Worm (Caenorhabditis elegans) whole organism, late embryonic: Measurements from ENCODE around the gene C06A6.4.

ENCODE experiments used
- ama-1 ChIP-seq: fragments of 150-350 bp; optimal IDR thresholded peaks from 2 replicates; lab custom pipeline; 2014
- ceh-31 ChIP-seq: sonication (generic microtip); optimal IDR thresholded peaks from 2 replicates; lab custom pipeline; 2016; ENCODE audit warnings: missing genetic modification characterization, missing compliant biosample characterization
- ceh-45 ChIP-seq: fragments of 200-800 bp; sonication (Bioruptor generic); IDR thresholded peaks from 2 replicates; pipeline ENCODE4 v1.3.6; 2022; ENCODE audit warnings: missing genetic modification reagents, missing genetic modification characterization, missing compliant biosample characterization
- ceh-6 ChIP-seq: fragments of 200-800 bp; sonication (Bioruptor generic); optimal IDR thresholded peaks from 2 replicates; lab custom pipeline; 2018; ENCODE audit warnings: mild to moderate bottlenecking, missing genetic modification characterization, missing compliant biosample characterization
- nhr-11 ChIP-seq: fragments of 150-350 bp; optimal IDR thresholded peaks from 2 replicates; lab custom pipeline; 2014; ENCODE audit warnings: missing biosample characterization, missing genetic modification characterization
- nhr-232 ChIP-seq: sonication (generic microtip); optimal IDR thresholded peaks from 2 replicates; lab custom pipeline; 2016; ENCODE audit warnings: missing genetic modification characterization, missing compliant biosample characterization
- pha-4 ChIP-seq: fragments of 150-350 bp; optimal IDR thresholded peaks from 2 replicates; lab custom pipeline; 2018; ENCODE audit warnings: missing biosample characterization, missing genetic modification reagents, missing genetic modification characterization
- tbx-2 ChIP-seq: sonication (generic microtip); optimal IDR thresholded peaks from 2 replicates; lab custom pipeline; 2016; ENCODE audit warnings: missing genetic modification characterization, missing compliant biosample characterization

ce11 chrIV:7849235-7849634 is 20.1 kb upstream of the C06A6.4 start:
- TF ChIP-seq nhr-232 (tag; lab: Kevin White, UChicago) = no peak
- TF ChIP-seq pha-4 = no peak
- TF ChIP-seq nhr-11 (tag; lab: Kevin White, UChicago) = no peak
- TF ChIP-seq ceh-31 (tag; lab: Kevin White, UChicago) = no peak
- TF ChIP-seq ama-1 = no peak
- no peak for TF ChIP-seq ceh-45
- TF ChIP-seq tbx-2 (tag; lab: Kevin White, UChicago) = no peak
- no peak for TF ChIP-seq ceh-6 (GFP tag; lab: Kevin White, UChicago)
